Worm (Caenorhabditis elegans): ENCODE data around the gene C49C8.5.

DNA sequence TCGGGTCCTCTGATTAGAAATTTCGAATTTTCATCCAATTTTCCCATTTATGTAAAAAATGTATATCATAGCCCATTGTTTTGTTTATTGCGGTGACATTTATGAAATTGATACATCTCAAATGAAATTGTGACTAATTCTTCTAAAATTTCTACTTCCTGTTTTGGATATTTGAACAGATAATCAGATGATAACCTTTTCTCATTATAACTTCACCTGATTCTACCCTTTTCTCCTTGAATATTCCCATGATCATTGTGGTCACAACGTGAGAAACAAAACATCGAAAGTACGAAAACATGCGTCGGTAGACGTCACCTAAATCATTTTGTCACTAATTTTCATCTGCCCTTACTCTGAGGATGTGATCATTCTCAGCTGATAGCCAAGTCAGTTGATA is 23.2 kb downstream of the C49C8.5 start:
- TF ChIP-seq ets-7 (tag; optimal IDR thresholded peaks at IDR 0.05): no peak
- TF ChIP-seq ceh-36 (tag; optimal IDR thresholded peaks at IDR 0.05): no peak
- TF ChIP-seq B0310.2 (tag; optimal IDR thresholded peaks at IDR 0.05): no peak
- TF ChIP-seq hnd-1 (tag; optimal IDR thresholded peaks at IDR 0.05): no peak
- no peak for TF ChIP-seq ama-1 (optimal IDR thresholded peaks at IDR 0.05)
- TF ChIP-seq aly-1 (tag; optimal IDR thresholded peaks at IDR 0.05): no peak
- TF ChIP-seq hmg-4 (GFP tag; optimal IDR thresholded peaks at IDR 0.05): no peak
- no peak for TF ChIP-seq sea-1 (GFP tag; conservative IDR thresholded peaks at IDR 0.05)
- TF ChIP-seq pes-1 (GFP tag; IDR thresholded peaks at IDR 0.05): no peak
- no peak for TF ChIP-seq scrt-1 (GFP tag; IDR thresholded peaks at IDR 0.05)
- TF ChIP-seq tbx-11 (GFP tag; IDR thresholded peaks at IDR 0.05): no peak
